Fruit fly (Drosophila melanogaster): Measurements from ENCODE around the gene AP-1gamma.
A peak's percentile ranks its signal among the peaks of the same experiment; 100 is the strongest.

DNA sequence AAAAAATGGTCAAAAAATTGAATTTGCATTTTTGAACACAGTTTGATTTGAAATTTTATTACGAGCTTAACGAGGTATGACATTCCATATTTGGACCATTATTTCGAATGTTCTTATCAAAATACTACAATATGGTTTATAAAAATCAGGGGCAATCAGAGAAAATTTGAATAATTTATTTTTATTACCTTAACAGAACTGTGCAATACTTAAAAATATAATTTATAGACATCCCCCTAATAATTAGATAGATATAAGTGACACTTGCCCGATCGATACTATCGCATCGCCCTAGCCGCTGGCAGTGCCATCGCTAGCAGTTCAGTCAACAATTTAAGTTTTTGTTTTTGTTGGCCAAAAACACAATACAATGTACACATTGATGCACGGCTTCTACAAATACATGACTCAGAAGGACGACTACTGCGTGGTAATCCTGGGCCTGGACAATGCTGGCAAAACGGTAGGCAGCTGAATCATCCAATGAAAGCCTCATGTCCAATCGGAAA is 1.7 kb upstream of the AP-1gamma start, which contains the start of gene Arfrp1:
- TF ChIP-seq CG4707 (GFP tag; optimal IDR thresholded peaks at IDR 0.05) (no peak), fd64A (GFP tag; optimal IDR thresholded peaks at IDR 0.05) (no peak), gcm2 (GFP tag; optimal IDR thresholded peaks at IDR 0.05) (no peak), hbn (GFP tag; IDR thresholded peaks at IDR 0.05; ENCODE audit: partially characterized antibody) (peak; percentile 70), hkb (optimal IDR thresholded peaks at IDR 0.05) (no peak), hkb (GFP tag; IDR thresholded peaks at IDR 0.05) (no peak), CG12744 (GFP tag; optimal IDR thresholded peaks at IDR 0.05) (no peak), stwl (tag; optimal IDR thresholded peaks at IDR 0.05) (no peak), slp2 (GFP tag; optimal IDR thresholded peaks at IDR 0.05) (no peak), Doc3 (GFP tag; IDR thresholded peaks at IDR 0.05; ENCODE audit: partially characterized antibody) (peak; percentile 69; the same call in 2 of the 3 replicates), Opbp (GFP tag; IDR thresholded peaks at IDR 0.05; ENCODE audit: partially characterized antibody) (peak; percentile 90), Camta (GFP tag; optimal IDR thresholded peaks at IDR 0.05) (peak; percentile 21), ac (GFP tag; optimal IDR thresholded peaks at IDR 0.05) (no peak)
